Fruit fly (Drosophila melanogaster) whole organism, embryonic: ENCODE measurements around the gene IntS6.

Experiments used
- Bgb ChIP-seq: fragments of 200-800 bp; sonication (Bioruptor generic); IDR thresholded peaks from 2 replicates; pipeline ENCODE4 v1.3.6; 2022; ENCODE audit warnings: missing biosample characterization, missing genetic modification characterization; ENCODE audit not compliant: partially characterized antibody
- CG1024 ChIP-seq: fragments of 200-800 bp; sonication (Bioruptor generic); IDR thresholded peaks from 2 replicates; pipeline ENCODE4 v1.3.6; 2022; ENCODE audit warnings: missing biosample characterization, missing genetic modification characterization
- CG10565 ChIP-seq: fragments of 200-800 bp; sonication (Bioruptor generic); optimal IDR thresholded peaks from 3 replicates; lab custom pipeline; 2016; ENCODE audit warnings: missing biosample characterization, mild to moderate bottlenecking, missing genetic modification characterization
- CG11560 ChIP-seq: fragments of 200-800 bp; sonication (Bioruptor generic); IDR thresholded peaks from 3 replicates; pipeline ENCODE4 v1.3.6; 2022; ENCODE audit warnings: missing biosample characterization, missing genetic modification characterization
- CG12104 ChIP-seq: fragments of 200-800 bp; sonication (Bioruptor generic); optimal IDR thresholded peaks from 3 replicates; lab custom pipeline; 2016; ENCODE audit warnings: missing biosample characterization, missing genetic modification characterization
- CG13296 ChIP-seq: fragments of 200-800 bp; sonication (Bioruptor generic); optimal IDR thresholded peaks from 3 replicates; lab custom pipeline; 2018; ENCODE audit warnings: missing biosample characterization, mild to moderate bottlenecking, missing genetic modification characterization
- CG13424 ChIP-seq: fragments of 200-800 bp; sonication (Bioruptor generic); optimal IDR thresholded peaks from 2 replicates; lab custom pipeline; 2019; ENCODE audit warnings: missing biosample characterization, mild to moderate bottlenecking, missing genetic modification characterization, moderate library complexity
- CG15011 ChIP-seq: fragments of 200-800 bp; sonication (Bioruptor generic); optimal IDR thresholded peaks from 3 replicates; lab custom pipeline; 2018; ENCODE audit warnings: missing biosample characterization, mild to moderate bottlenecking, missing genetic modification characterization
- CG15601 ChIP-seq: fragments of 200-800 bp; sonication (Bioruptor generic); optimal IDR thresholded peaks from 3 replicates; lab custom pipeline; 2019; ENCODE audit warnings: missing biosample characterization, mild to moderate bottlenecking, missing genetic modification characterization, moderate library complexity
- CG1602 ChIP-seq: fragments of 200-800 bp; sonication (Bioruptor generic); optimal IDR thresholded peaks from 3 replicates; lab custom pipeline; 2016; ENCODE audit warnings: missing biosample characterization, missing genetic modification characterization
- CG16813 ChIP-seq: fragments of 200-800 bp; sonication (Bioruptor generic); IDR thresholded peaks from 3 replicates; pipeline ENCODE4 v1.3.6; 2022; ENCODE audit warnings: missing biosample characterization, missing genetic modification characterization; ENCODE audit not compliant: partially characterized antibody
- CG17361 ChIP-seq: fragments of 200-800 bp; sonication (Bioruptor generic); IDR thresholded peaks from 3 replicates; pipeline ENCODE4 v1.3.6; 2022; ENCODE audit warnings: missing biosample characterization, missing genetic modification characterization
- CG18011 ChIP-seq: fragments of 200-800 bp; sonication (Bioruptor generic); optimal IDR thresholded peaks from 2 replicates; lab custom pipeline; 2017; ENCODE audit warnings: missing biosample characterization, missing genetic modification characterization, mild to moderate bottlenecking, moderate library complexity, missing genotype
- CG3726 ChIP-seq: fragments of 200-800 bp; sonication (Bioruptor generic); IDR thresholded peaks from 3 replicates; pipeline ENCODE4, ENCODE4 v1.3.6; 2022; ENCODE audit warnings: missing biosample characterization, missing genetic modification characterization
- CG4854 ChIP-seq: fragments of 200-800 bp; sonication (Bioruptor generic); optimal IDR thresholded peaks from 2 replicates; lab custom pipeline; 2016; ENCODE audit warnings: missing biosample characterization, missing genetic modification characterization, inconsistent platforms
- CG7745 ChIP-seq: fragments of 200-800 bp; sonication (Bioruptor generic); optimal IDR thresholded peaks from 2 replicates; lab custom pipeline; 2018; ENCODE audit warnings: missing biosample characterization, mild to moderate bottlenecking, missing genetic modification characterization, moderate library complexity
- D19A ChIP-seq: fragments of 200-800 bp; optimal IDR thresholded peaks from 3 replicates; lab custom pipeline; 2019; ENCODE audit warnings: missing biosample characterization, mild to moderate bottlenecking, missing genetic modification characterization, moderate library complexity
- Dad ChIP-seq: fragments of 200-800 bp; sonication (Bioruptor generic); optimal IDR thresholded peaks from 3 replicates; lab custom pipeline; 2016; ENCODE audit warnings: missing biosample characterization, missing genetic modification characterization
- Dip2 ChIP-seq: fragments of 200-800 bp; sonication (Bioruptor generic); IDR thresholded peaks from 2 replicates; pipeline ENCODE4 v1.3.6; 2022; ENCODE audit warnings: missing biosample characterization, missing genetic modification characterization
- GATAe ChIP-seq: fragments of 200-800 bp; sonication (Bioruptor generic); conservative IDR thresholded peaks from 2 replicates; pipeline ENCODE4 v1.3.6; 2022; ENCODE audit warnings: missing biosample characterization, missing genetic modification characterization
- H2.0 ChIP-seq: fragments of 200-800 bp; sonication (Bioruptor generic); IDR thresholded peaks from 2 replicates; pipeline ENCODE4 v1.3.6; 2022; ENCODE audit warnings: missing biosample characterization, missing genetic modification characterization
- HLHmδ ChIP-seq: fragments of 200-800 bp; sonication (Bioruptor generic); optimal IDR thresholded peaks from 2 replicates; lab custom pipeline; 2018; ENCODE audit warnings: missing biosample characterization, mild to moderate bottlenecking, missing genetic modification characterization, moderate library complexity
- MESR4 ChIP-seq: fragments of 200-800 bp; sonication (Bioruptor generic); optimal IDR thresholded peaks from 2 replicates; lab custom pipeline; 2018; ENCODE audit warnings: missing biosample characterization, mild to moderate bottlenecking, missing genetic modification characterization, moderate library complexity
- Nf-YA ChIP-seq: fragments of 200-800 bp; sonication (Bioruptor generic); IDR thresholded peaks from 2 replicates; pipeline ENCODE4 v1.3.6; 2022; ENCODE audit warnings: missing biosample characterization, missing genetic modification characterization
- Nf-YB ChIP-seq: fragments of 200-800 bp; sonication (Bioruptor generic); optimal IDR thresholded peaks from 3 replicates; lab custom pipeline; 2019; ENCODE audit warnings: missing biosample characterization, mild to moderate bottlenecking, missing genetic modification characterization, moderate library complexity
- Spps ChIP-seq: fragments of 200-800 bp; sonication (Bioruptor generic); optimal IDR thresholded peaks from 2 replicates; lab custom pipeline; 2018; ENCODE audit warnings: missing biosample characterization, mild to moderate bottlenecking, missing genetic modification characterization
- aop ChIP-seq: fragments of 200-800 bp; sonication (Bioruptor generic); IDR thresholded peaks from 2 replicates; pipeline ENCODE4 v1.3.6; 2022; ENCODE audit warnings: missing biosample characterization, missing genetic modification characterization
- ash1 ChIP-seq: fragments of 200-800 bp; sonication (Bioruptor generic); optimal IDR thresholded peaks from 2 replicates; lab custom pipeline; 2018; ENCODE audit warnings: missing biosample characterization, mild to moderate bottlenecking, missing genetic modification characterization
- bsh ChIP-seq, 2 experiments: fragments of 200-800 bp; sonication (Bioruptor generic); optimal IDR thresholded peaks; 2 replicates each; lab custom pipeline; 2017 to 2018; ENCODE audit warnings: mild to moderate bottlenecking in 2 of 2, missing biosample characterization in 2 of 2, missing genetic modification characterization in 2 of 2, moderate library complexity in 1 of 2
- btn ChIP-seq: fragments of 200-800 bp; sonication (Bioruptor generic); optimal IDR thresholded peaks from 2 replicates; lab custom pipeline; 2016; ENCODE audit warnings: missing biosample characterization, missing genetic modification characterization
- crol ChIP-seq: fragments of 200-800 bp; sonication (Bioruptor generic); IDR thresholded peaks from 2 replicates; pipeline ENCODE4 v1.3.6; 2022; ENCODE audit warnings: missing biosample characterization, missing genetic modification characterization
- dmrt11E ChIP-seq: fragments of 200-800 bp; sonication (Bioruptor generic); optimal IDR thresholded peaks from 3 replicates; lab custom pipeline; 2018; ENCODE audit warnings: missing biosample characterization, mild to moderate bottlenecking, missing genetic modification characterization, moderate library complexity
- esg ChIP-seq: fragments of 200-800 bp; sonication (Bioruptor generic); conservative IDR thresholded peaks from 2 replicates; pipeline ENCODE4 v1.3.6; 2022; ENCODE audit warnings: missing biosample characterization, missing genetic modification characterization
- fru ChIP-seq: fragments of >200 bp; optimal IDR thresholded peaks from 2 replicates; lab custom pipeline; 2017
- gsb-n ChIP-seq: fragments of 200-800 bp; sonication (Bioruptor generic); optimal IDR thresholded peaks from 3 replicates; lab custom pipeline; 2018; ENCODE audit warnings: missing biosample characterization, mild to moderate bottlenecking, missing genetic modification characterization
- lilli ChIP-seq: fragments of 200-800 bp; sonication (Bioruptor generic); optimal IDR thresholded peaks from 3 replicates; lab custom pipeline; 2016; ENCODE audit warnings: missing biosample characterization, missing genetic modification characterization
- lov ChIP-seq, 2 experiments: fragments of 200-800 bp in 1 of 2; fragments of >200 bp in 1 of 2; sonication (Bioruptor generic) in 1 of 2; IDR thresholded peaks in 1 of 2; optimal IDR thresholded peaks in 1 of 2; 2 replicates in 1 of 2; 3 replicates in 1 of 2; pipeline versions ENCODE4 v1.3.6 to Lab custom; 2017 to 2022; ENCODE audit warnings: missing biosample characterization in 1 of 2, missing genetic modification characterization in 1 of 2
- nerfin-2 ChIP-seq: fragments of 200-800 bp; sonication (Bioruptor generic); IDR thresholded peaks from 2 replicates; pipeline ENCODE4 v1.3.6; 2022; ENCODE audit warnings: missing biosample characterization, missing genetic modification characterization; ENCODE audit not compliant: partially characterized antibody
- ranshi ChIP-seq: fragments of 200-800 bp; sonication (Bioruptor generic); IDR thresholded peaks from 2 replicates; pipeline ENCODE4 v1.3.6; 2022; ENCODE audit warnings: missing biosample characterization, missing genetic modification characterization
- sr ChIP-seq: fragments of 200-800 bp; sonication (Bioruptor generic); IDR thresholded peaks from 3 replicates; pipeline ENCODE4 v1.3.6; 2022; ENCODE audit warnings: missing biosample characterization, missing genetic modification characterization
- sug ChIP-seq: fragments of 200-800 bp; optimal IDR thresholded peaks from 2 replicates; lab custom pipeline; 2019; ENCODE audit warnings: missing biosample characterization, mild to moderate bottlenecking, missing genetic modification characterization, moderate library complexity
- tio ChIP-seq: fragments of 200-800 bp; sonication (Bioruptor generic); optimal IDR thresholded peaks from 2 replicates; lab custom pipeline; 2017; ENCODE audit warnings: missing biosample characterization, missing genetic modification characterization, inconsistent platforms
- tll ChIP-seq, 2 experiments: fragments of 200-800 bp in 1 of 2; fragments of >200 bp in 1 of 2; sonication (Bioruptor generic) in 1 of 2; optimal IDR thresholded peaks; 2 replicates each; lab custom pipeline; 2017 to 2019; ENCODE audit warnings: missing biosample characterization in 2 of 2, missing genetic modification characterization in 2 of 2, mild to moderate bottlenecking in 1 of 2, moderate library complexity in 1 of 2
- tup ChIP-seq: fragments of 200-800 bp; sonication (Bioruptor generic); optimal IDR thresholded peaks from 2 replicates; lab custom pipeline; 2016; ENCODE audit warnings: missing biosample characterization, mild to moderate bottlenecking, missing genetic modification characterization, moderate library complexity
- unc-4 ChIP-seq: fragments of 200-800 bp; sonication (Bioruptor generic); IDR thresholded peaks from 2 replicates; pipeline ENCODE4 v1.3.6; 2022; ENCODE audit warnings: missing biosample characterization, missing genetic modification characterization; ENCODE audit not compliant: partially characterized antibody
- zfh1 ChIP-seq: fragments of 200-800 bp; sonication (Bioruptor generic); IDR thresholded peaks from 3 replicates; pipeline ENCODE4 v1.3.6; 2022; ENCODE audit warnings: missing biosample characterization, missing genetic modification characterization

The IntS6 gene

dm6 chrX:5745840-5746815 is 926 bp downstream of the IntS6 start (continued):
- TF ChIP-seq unc-4: peak; percentile 15; the same call in 1 of the 2 replicates
- peak; percentile 24 for TF ChIP-seq Spps (tag; lab: Kevin White, UChicago)
- TF ChIP-seq CG17361: peak; percentile 66; the same call in 2 of the 3 replicates
- TF ChIP-seq CG11560: peak; percentile 46; the same call in 1 of the 3 replicates
- no peak for TF ChIP-seq ash1 (GFP tag; lab: Kevin White, UChicago)
- no peak for TF ChIP-seq nerfin-2
- no peak for TF ChIP-seq fru (lab: Kevin White, UChicago)
- TF ChIP-seq CG18011 (GFP tag; lab: Kevin White, UChicago): peak; percentile 35
- peak; percentile 84 for TF ChIP-seq H2.0 (GFP tag; lab: Robert Waterston, UW)
- TF ChIP-seq CG15601 (tag; lab: Kevin White, UChicago): peak; percentile 64
- TF ChIP-seq CG10565 (GFP tag; lab: Kevin White, UChicago): no peak
- peak; percentile 57 for TF ChIP-seq tup (GFP tag; lab: Kevin White, UChicago)
- no peak for TF ChIP-seq tll (GFP tag; optimal IDR thresholded peaks at IDR 0.05; lab: Kevin White, UChicago)
- TF ChIP-seq CG1602 (GFP tag; lab: Kevin White, UChicago): peak; percentile 50
- peak; percentile 55 for TF ChIP-seq MESR4 (GFP tag; lab: Kevin White, UChicago)
- TF ChIP-seq dmrt11E (tag; lab: Kevin White, UChicago): peak; percentile 50
- peak; percentile 60 for TF ChIP-seq CG15011 (GFP tag; lab: Kevin White, UChicago)
- peak; percentile 57; the same call in 1 of the 3 replicates for TF ChIP-seq CG3726 (GFP tag; lab: Robert Waterston, UW)
- peak; percentile 36; the same call in 1 of the 3 replicates for TF ChIP-seq sr
- 0 out of 2 replicates have a peak, but pooled peaks have one; percentile 43 for TF ChIP-seq aop
- peak; percentile 25; the same call in 1 of the 2 replicates for TF ChIP-seq Bgb (GFP tag; lab: Robert Waterston, UW)
- peak; percentile 88 for TF ChIP-seq zfh1 (GFP tag; lab: Robert Waterston, UW)
- peak; percentile 52 for TF ChIP-seq CG12104
- peak; percentile 77 for TF ChIP-seq esg (GFP tag; lab: Robert Waterston, UW)
- TF ChIP-seq Nf-YB (GFP tag; lab: Kevin White, UChicago): peak; percentile 34
- TF ChIP-seq gsb-n (tag; lab: Kevin White, UChicago): no peak
- peak; percentile 87 for TF ChIP-seq crol (GFP tag; lab: Robert Waterston, UW)
- peak; percentile 52 for TF ChIP-seq CG4854
- peak; percentile 74 for TF ChIP-seq CG13296 (GFP tag; lab: Kevin White, UChicago)
- peak; percentile 67 for TF ChIP-seq sug (tag; lab: Kevin White, UChicago)
- TF ChIP-seq CG13424 (tag; lab: Kevin White, UChicago): peak; percentile 82
- no peak for TF ChIP-seq Dip2
- no peak for TF ChIP-seq HLHmδ
- no peak for TF ChIP-seq CG16813 (GFP tag; lab: Robert Waterston, UW)
- no peak for TF ChIP-seq btn
- peak; percentile 53 for TF ChIP-seq D19A (tag; lab: Kevin White, UChicago)
- TF ChIP-seq bsh (GFP tag; optimal IDR thresholded peaks at IDR 0.05; lab: Kevin White, UChicago): peak; percentile 63 to 77
- TF ChIP-seq lov (optimal IDR thresholded peaks at IDR 0.05; lab: Kevin White, UChicago): no peak
- TF ChIP-seq lov (GFP tag; IDR thresholded peaks at IDR 0.05; lab: Robert Waterston, UW): peak; percentile 83; the same call in 2 of the 3 replicates
- TF ChIP-seq ranshi (GFP tag; lab: Robert Waterston, UW): peak; percentile 78
- TF ChIP-seq tio (GFP tag; lab: Kevin White, UChicago): peak; percentile 57
- peak; percentile 54 for TF ChIP-seq CG1024 (GFP tag; lab: Robert Waterston, UW)
- TF ChIP-seq Dad: no peak
- 0 out of 2 replicates have a peak, but pooled peaks have one; percentile 35 for TF ChIP-seq Nf-YA (GFP tag; lab: Robert Waterston, UW)
- TF ChIP-seq CG7745: no peak
- peak; percentile 76 for TF ChIP-seq lilli (GFP tag; lab: Kevin White, UChicago)
- TF ChIP-seq GATAe (GFP tag; lab: Robert Waterston, UW): no peak
